Worm (Caenorhabditis elegans) whole organism, L1 larva: Measurements from ENCODE around the gene T28D6.7.

ENCODE experiments used
- aly-2 ChIP-seq: fragments of 150-350 bp; optimal IDR thresholded peaks from 2 replicates; lab custom pipeline; 2014; ENCODE audit warnings: missing biosample characterization, missing genetic modification characterization
- ceh-82 ChIP-seq, 3 experiments: fragments of 150-350 bp in 1 of 3; sonication (generic microtip) in 2 of 3; optimal IDR thresholded peaks; 2 replicates each; lab custom pipeline; 2014 to 2017; ENCODE audit warnings: missing biosample characterization in 3 of 3, missing genetic modification characterization in 3 of 3
- ces-1 ChIP-seq: fragments of 150-350 bp; optimal IDR thresholded peaks from 2 replicates; lab custom pipeline; 2014; ENCODE audit warnings: missing biosample characterization, missing genetic modification reagents, missing genetic modification characterization
- dpl-1 ChIP-seq, 3 experiments: fragments of 150-350 bp in 2 of 3; sonication (generic microtip) in 1 of 3; optimal IDR thresholded peaks; 2 replicates each; lab custom pipeline; 2014 to 2017; ENCODE audit warnings: missing biosample characterization in 3 of 3, missing genetic modification characterization in 3 of 3, missing genetic modification reagents in 3 of 3
- efl-3 ChIP-seq: fragments of 200-800 bp; sonication (Bioruptor generic); optimal IDR thresholded peaks from 2 replicates; lab custom pipeline; 2018; ENCODE audit warnings: mild to moderate bottlenecking, missing genetic modification characterization, missing compliant biosample characterization
- mep-1 ChIP-seq: fragments of 150-350 bp; optimal IDR thresholded peaks from 2 replicates; lab custom pipeline; 2014; ENCODE audit warnings: missing biosample characterization, missing genetic modification characterization
- nhr-11 ChIP-seq: fragments of 150-350 bp; optimal IDR thresholded peaks from 2 replicates; lab custom pipeline; 2014; ENCODE audit warnings: missing biosample characterization, missing genetic modification characterization
- pag-3 ChIP-seq: sonication (generic microtip); optimal IDR thresholded peaks from 2 replicates; lab custom pipeline; 2017; ENCODE audit warnings: missing genetic modification characterization, mild to moderate bottlenecking, missing compliant biosample characterization, antibody characterized with exemption, borderline replicate concordance; ENCODE audit not compliant: insufficient read depth
- pqm-1 ChIP-seq: sonication (generic microtip); optimal IDR thresholded peaks from 3 replicates; lab custom pipeline; 2017; ENCODE audit warnings: missing biosample characterization, missing genetic modification characterization
- snpc-4 ChIP-seq: fragments of 150-350 bp; optimal IDR thresholded peaks from 2 replicates; lab custom pipeline; 2014; ENCODE audit warnings: missing biosample characterization, missing genetic modification characterization
- snu-23 ChIP-seq: sonication (generic microtip); optimal IDR thresholded peaks from 2 replicates; lab custom pipeline; 2016; ENCODE audit warnings: missing genetic modification characterization, missing compliant biosample characterization
- tbx-2 ChIP-seq: sonication (generic microtip); optimal IDR thresholded peaks from 2 replicates; lab custom pipeline; 2016; ENCODE audit warnings: missing genetic modification characterization, missing compliant biosample characterization
- unc-62 ChIP-seq: fragments of 150-350 bp; optimal IDR thresholded peaks from 2 replicates; lab custom pipeline; 2014; ENCODE audit warnings: missing biosample characterization, missing genetic modification reagents, missing genetic modification characterization
- zag-1 ChIP-seq: fragments of 150-350 bp; optimal IDR thresholded peaks from 2 replicates; lab custom pipeline; 2014; ENCODE audit warnings: missing biosample characterization, missing genetic modification characterization

- TF ChIP-seq ceh-82 (tag; optimal IDR thresholded peaks at IDR 0.05; lab: Kevin White, UChicago) (no peak), pag-3 (tag; lab: Kevin White, UChicago) (no peak), unc-62 (GFP tag; lab: Kevin White, UChicago) (no peak), mep-1 (tag; lab: Kevin White, UChicago) (no peak), snu-23 (no peak), snpc-4 (tag; lab: Kevin White, UChicago) (no peak), dpl-1 (GFP tag; optimal IDR thresholded peaks at IDR 0.05; lab: Kevin White, UChicago) (no peak), aly-2 (tag; lab: Kevin White, UChicago) (no peak), ces-1 (GFP tag; lab: Kevin White, UChicago) (no peak), nhr-11 (tag; lab: Kevin White, UChicago) (no peak), tbx-2 (tag; lab: Kevin White, UChicago) (no peak), efl-3 (GFP tag; lab: Kevin White, UChicago) (no peak), zag-1 (tag; lab: Kevin White, UChicago) (no peak), pqm-1 (tag; lab: Kevin White, UChicago) (no peak)
Measured at ce11 chrIII:11318131-11318530, 28.2 kb downstream of the T28D6.7 start, which contains the start of gene teg-1.
